Worm (Caenorhabditis elegans): ENCODE measurements around the gene ceh-53.

Gene ceh-53

DNA sequence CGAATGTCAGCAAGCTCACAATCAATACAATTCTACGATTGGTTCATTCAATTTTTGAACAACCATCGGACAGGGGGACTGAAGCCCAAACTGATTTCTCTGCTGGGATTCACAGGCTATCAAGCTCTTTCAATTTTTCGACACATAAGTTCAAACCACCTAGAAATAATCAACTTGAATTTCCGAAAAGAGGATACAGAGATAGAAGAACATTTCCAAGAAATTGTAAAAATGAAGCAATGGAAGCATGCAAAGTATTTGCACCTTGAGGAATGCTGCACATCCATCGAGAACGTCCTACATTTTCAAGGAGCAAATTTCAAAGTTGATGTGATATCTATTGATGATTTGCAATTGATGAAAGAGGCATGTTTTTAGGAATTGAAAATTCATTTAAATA lies 30.3 kb upstream of the ceh-53 start:
- TF ChIP-seq unc-62 (GFP tag; optimal IDR thresholded peaks at IDR 0.05 in 1 of 2) (peak in 1 of 2 experiments; percentile 91), unc-62 (tag; optimal IDR thresholded peaks at IDR 0.05) (no peak), fkh-10 (GFP tag; optimal IDR thresholded peaks at IDR 0.05) (no peak)

DNA sequence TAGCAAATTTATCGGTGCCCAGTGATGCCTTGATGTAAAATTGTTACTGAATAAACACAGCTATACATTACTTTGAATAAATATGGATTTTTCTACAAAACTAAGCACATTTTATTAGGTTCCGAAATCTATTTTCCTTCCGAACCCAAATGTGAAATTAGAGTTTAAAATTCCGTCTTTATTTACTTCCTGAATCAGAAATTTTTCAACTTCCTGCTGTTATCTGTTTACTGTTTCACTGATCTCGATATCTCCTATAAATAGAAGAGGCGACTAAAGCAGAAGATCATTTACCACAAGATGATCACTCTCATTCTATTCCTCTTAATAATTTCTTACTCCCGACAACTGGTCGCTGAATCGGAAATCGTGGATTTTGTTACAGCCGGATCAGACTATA lies 28.3 kb upstream of the ceh-53 start, which contains the start of gene F58E2.2:
Gene F58E2.2, plus strand, starts transcription at position 301 of the 400 bp plus-strand sequence.
- TF ChIP-seq daf-16 (GFP tag; optimal IDR thresholded peaks at IDR 0.05), result no peak
- no peak for TF ChIP-seq daf-16 (tag; optimal IDR thresholded peaks at IDR 0.05)
- TF ChIP-seq nhr-42 (GFP tag; IDR thresholded peaks at IDR 0.05), result no peak
- TF ChIP-seq ztf-11 (tag; optimal IDR thresholded peaks at IDR 0.05), result no peak
- TF ChIP-seq ceh-28 (tag; optimal IDR thresholded peaks at IDR 0.05), result no peak
- no peak for TF ChIP-seq spr-1 (tag; optimal IDR thresholded peaks at IDR 0.05)
- no peak for TF ChIP-seq dmd-8 (GFP tag; IDR thresholded peaks at IDR 0.05)
- TF ChIP-seq nhr-25 (tag; optimal IDR thresholded peaks at IDR 0.05; ENCODE audit: borderline replicate concordance, insufficient read depth), result no peak
- TF ChIP-seq tra-1 (GFP tag; IDR thresholded peaks at IDR 0.05), result no peak
- no peak for TF ChIP-seq rbr-2 (tag; optimal IDR thresholded peaks at IDR 0.05)
- no peak for TF ChIP-seq nhr-111 (GFP tag; optimal IDR thresholded peaks at IDR 0.05)
- TF ChIP-seq arid-1 (GFP tag; conservative IDR thresholded peaks at IDR 0.05), result no peak
- no peak for TF ChIP-seq set-16 (GFP tag; IDR thresholded peaks at IDR 0.05)

DNA sequence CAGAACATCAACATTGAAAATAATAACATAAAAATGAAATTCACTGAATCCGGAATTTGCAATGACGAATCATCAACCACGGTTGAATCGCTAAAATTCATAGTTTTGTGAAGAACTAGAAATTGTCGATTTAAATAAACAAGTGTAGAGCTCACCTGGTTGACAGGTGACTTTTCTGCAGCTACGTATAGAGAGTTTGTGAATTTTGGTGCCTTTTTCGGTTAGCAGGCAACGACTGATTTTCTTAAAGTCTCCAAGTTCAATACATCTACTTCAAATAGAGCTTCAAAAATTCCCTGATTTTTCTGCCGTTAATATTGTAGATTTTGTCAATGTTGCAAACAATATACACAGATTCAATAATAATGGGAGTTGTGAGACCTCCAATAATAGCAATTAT lies 20.9 kb upstream of the ceh-53 start, which contains the start of gene srz-69:
Gene srz-69, minus strand, starts transcription at position 101 of the 400 bp plus-strand sequence.
- TF ChIP-seq ztf-7 (tag; optimal IDR thresholded peaks at IDR 0.05), result no peak
- TF ChIP-seq snpc-1.2 (GFP tag; IDR thresholded peaks at IDR 0.05), result no peak
- no peak for TF ChIP-seq daf-12 (tag; optimal IDR thresholded peaks at IDR 0.05)
- no peak for TF ChIP-seq rbr-2 (tag; optimal IDR thresholded peaks at IDR 0.05)
- no peak for TF ChIP-seq egl-43 (GFP tag; IDR thresholded peaks at IDR 0.05)
- no peak for TF ChIP-seq ZK546.5 (tag; optimal IDR thresholded peaks at IDR 0.05)
- TF ChIP-seq ceh-44 (GFP tag; IDR thresholded peaks at IDR 0.05), result no peak
- TF ChIP-seq F26F4.8 (GFP tag; conservative IDR thresholded peaks at IDR 0.05), result no peak
- no peak for TF ChIP-seq madf-5 (GFP tag; IDR thresholded peaks at IDR 0.05)
- no peak for TF ChIP-seq egl-27 (tag; optimal IDR thresholded peaks at IDR 0.05)

DNA sequence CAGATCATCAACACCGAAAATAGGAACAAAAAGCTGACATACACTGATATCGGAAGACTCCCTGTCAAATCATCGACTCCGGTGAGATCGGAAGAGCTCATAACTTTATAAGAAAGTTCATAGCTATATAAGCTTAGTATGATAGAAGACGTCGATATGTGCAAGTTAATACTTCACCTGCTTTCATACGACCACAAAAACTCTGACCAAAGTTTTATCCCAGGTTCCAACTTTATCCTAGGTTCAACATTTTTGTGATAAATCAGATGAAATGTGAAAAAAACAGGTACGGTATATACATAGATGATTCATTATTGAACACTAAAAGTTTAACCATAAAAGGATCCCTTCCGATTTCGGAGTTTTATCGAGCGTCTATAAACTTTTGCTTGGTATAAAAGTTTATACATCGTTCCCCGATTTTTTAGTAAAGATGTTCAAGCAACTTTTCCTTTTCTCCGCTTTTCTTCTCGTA lies 19.1 kb upstream of the ceh-53 start, which contains the start of the genes srz-70 and C09G12.5:
Gene srz-70, minus strand, starts transcription at position 101 of the 475 bp plus-strand sequence.
Gene C09G12.5, plus strand, starts transcription at position 425 of the 475 bp plus-strand sequence.
- TF ChIP-seq set-16 (GFP tag; IDR thresholded peaks at IDR 0.05) (no peak), dmd-8 (GFP tag; IDR thresholded peaks at IDR 0.05) (no peak), egl-43 (GFP tag; IDR thresholded peaks at IDR 0.05) (no peak), nhr-76 (tag; optimal IDR thresholded peaks at IDR 0.05) (no peak), ctbp-1 (GFP tag; IDR thresholded peaks at IDR 0.05) (no peak), lin-1 (GFP tag; IDR thresholded peaks at IDR 0.05) (no peak), ceh-32 (tag; optimal IDR thresholded peaks at IDR 0.05; ENCODE audit: poor library complexity) (no peak), sdz-12 (GFP tag; optimal IDR thresholded peaks at IDR 0.05) (no peak), madf-5 (GFP tag; IDR thresholded peaks at IDR 0.05) (no peak), lin-29 (GFP tag; IDR thresholded peaks at IDR 0.05) (no peak), madf-9 (GFP tag; conservative IDR thresholded peaks at IDR 0.05) (no peak), nhr-111 (GFP tag; optimal IDR thresholded peaks at IDR 0.05) (no peak), ces-1 (GFP tag; optimal IDR thresholded peaks at IDR 0.05) (no peak), Y75B8A.6 (GFP tag; IDR thresholded peaks at IDR 0.05) (no peak), vab-7 (GFP tag; IDR thresholded peaks at IDR 0.05) (no peak), Y5F2A.4 (GFP tag; optimal IDR thresholded peaks at IDR 0.05) (no peak)
